Fruit fly (Drosophila melanogaster): ENCODE measurements around the gene CG7110.

DNA sequence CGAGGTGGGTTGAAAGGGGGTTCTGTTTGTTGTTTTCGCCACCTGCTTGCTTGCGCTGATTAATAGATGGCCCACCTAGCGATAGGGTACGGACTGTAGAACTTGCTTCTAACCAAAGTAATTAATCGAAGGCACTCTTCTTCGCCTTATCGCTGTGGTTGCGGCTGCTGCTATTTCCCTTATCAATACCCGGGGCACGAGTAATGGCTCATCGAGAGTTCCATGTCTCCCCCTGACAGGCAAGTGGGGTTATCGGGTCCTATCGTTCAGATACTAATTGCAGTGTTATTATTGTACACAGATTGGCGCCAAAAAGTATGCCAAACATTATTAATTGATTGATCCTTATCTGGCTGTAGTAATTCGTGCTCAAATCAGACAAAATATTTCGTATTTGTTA lies 38.0 kb downstream of the CG7110 start:
- TF ChIP-seq Myc (optimal IDR thresholded peaks at IDR 0.05) (no peak), sv (GFP tag; optimal IDR thresholded peaks at IDR 0.05) (no peak), lola (GFP tag; optimal IDR thresholded peaks at IDR 0.05) (no peak), dsf (GFP tag; optimal IDR thresholded peaks at IDR 0.05; ENCODE audit: borderline replicate concordance) (no peak), Abd-B (GFP tag; optimal IDR thresholded peaks at IDR 0.05) (no peak), pan (optimal IDR thresholded peaks at IDR 0.05) (no peak), psq (GFP tag; optimal IDR thresholded peaks at IDR 0.05) (no peak), fru (GFP tag; optimal IDR thresholded peaks at IDR 0.05) (peak; percentile 44), GATAd (GFP tag; optimal IDR thresholded peaks at IDR 0.05) (no peak), h (GFP tag; optimal IDR thresholded peaks at IDR 0.05) (peak; percentile 82), usp (GFP tag; optimal IDR thresholded peaks at IDR 0.05) (no peak), sage (GFP tag; optimal IDR thresholded peaks at IDR 0.05) (no peak), ey (GFP tag; optimal IDR thresholded peaks at IDR 0.05) (no peak), woc (GFP tag; optimal IDR thresholded peaks at IDR 0.05) (no peak)

Measured in whole organism, wandering third instar larva.